Fruit fly (Drosophila melanogaster) whole organism, embryonic: ENCODE results near the gene CG14835.
A peak's percentile ranks its signal among the peaks of the same experiment; 100 is the strongest.

Experiments
- BEAF-32 ChIP-seq: fragments of 200-800 bp; sonication (Bioruptor generic); optimal IDR thresholded peaks from 3 replicates; lab custom pipeline; 2017; ENCODE audit warnings: missing biosample characterization, missing genetic modification characterization, mild to moderate bottlenecking, moderate library complexity, missing genetic modification reagents
- CG12219 ChIP-seq: fragments of 200-800 bp; sonication (Bioruptor generic); optimal IDR thresholded peaks from 3 replicates; lab custom pipeline; 2018; ENCODE audit warnings: missing biosample characterization, mild to moderate bottlenecking, missing genetic modification characterization
- CG12769 ChIP-seq: fragments of 200-800 bp; sonication (Bioruptor generic); optimal IDR thresholded peaks from 2 replicates; lab custom pipeline; 2019; ENCODE audit warnings: missing biosample characterization, mild to moderate bottlenecking, missing genetic modification characterization, moderate library complexity
- CG15514 ChIP-seq: fragments of 200-800 bp; sonication (Bioruptor generic); optimal IDR thresholded peaks from 3 replicates; lab custom pipeline; 2017; ENCODE audit warnings: missing biosample characterization, missing genetic modification characterization, mild to moderate bottlenecking, moderate library complexity, missing genetic modification reagents
- CG17328 ChIP-seq: fragments of 200-800 bp; sonication (Bioruptor generic); IDR thresholded peaks from 2 replicates; pipeline ENCODE4 v1.3.6; 2022; ENCODE audit warnings: missing biosample characterization, missing genetic modification characterization
- CG17361 ChIP-seq: fragments of 200-800 bp; sonication (Bioruptor generic); IDR thresholded peaks from 3 replicates; pipeline ENCODE4 v1.3.6; 2022; ENCODE audit warnings: missing biosample characterization, missing genetic modification characterization
- CG17802 ChIP-seq: fragments of 200-800 bp; sonication (Bioruptor generic); optimal IDR thresholded peaks from 2 replicates; lab custom pipeline; 2018; ENCODE audit warnings: missing biosample characterization, mild to moderate bottlenecking, missing genetic modification characterization, moderate library complexity
- CG31441 ChIP-seq: fragments of 200-800 bp; sonication (Bioruptor generic); IDR thresholded peaks from 2 replicates; pipeline ENCODE4 v1.3.6; 2022; ENCODE audit warnings: missing biosample characterization, missing genetic modification characterization
- CG3995 ChIP-seq: fragments of 200-800 bp; sonication (Bioruptor generic); optimal IDR thresholded peaks from 3 replicates; lab custom pipeline; 2016; ENCODE audit warnings: missing biosample characterization, missing genetic modification characterization
- CG4854 ChIP-seq: fragments of 200-800 bp; sonication (Bioruptor generic); optimal IDR thresholded peaks from 2 replicates; lab custom pipeline; 2016; ENCODE audit warnings: missing biosample characterization, missing genetic modification characterization, inconsistent platforms
- CG7271 ChIP-seq: fragments of 200-800 bp; sonication (Bioruptor generic); optimal IDR thresholded peaks from 2 replicates; lab custom pipeline; 2018; ENCODE audit warnings: missing biosample characterization, mild to moderate bottlenecking, missing genetic modification characterization, moderate library complexity
- CG7987 ChIP-seq: fragments of 200-800 bp; sonication (Bioruptor generic); optimal IDR thresholded peaks from 2 replicates; lab custom pipeline; 2018; ENCODE audit warnings: missing biosample characterization, mild to moderate bottlenecking, missing genetic modification characterization, moderate library complexity
- CG8359 ChIP-seq: fragments of 200-800 bp; sonication (Bioruptor generic); optimal IDR thresholded peaks from 2 replicates; lab custom pipeline; 2017; ENCODE audit warnings: missing biosample characterization, mild to moderate bottlenecking, missing genetic modification characterization, borderline replicate concordance
- CG9727 ChIP-seq: fragments of 200-800 bp; sonication (Bioruptor generic); optimal IDR thresholded peaks from 3 replicates; lab custom pipeline; 2017; ENCODE audit warnings: missing biosample characterization, mild to moderate bottlenecking, missing genetic modification characterization
- CG9876 ChIP-seq: fragments of 200-800 bp; sonication (Bioruptor generic); optimal IDR thresholded peaks from 2 replicates; lab custom pipeline; 2016; ENCODE audit warnings: missing biosample characterization, missing genetic modification characterization
- Chrac-16 ChIP-seq: fragments of 200-800 bp; sonication (Bioruptor generic); optimal IDR thresholded peaks from 3 replicates; lab custom pipeline; 2016; ENCODE audit warnings: missing biosample characterization, missing genetic modification characterization
- Dbx ChIP-seq: fragments of 200-800 bp; sonication (Bioruptor generic); IDR thresholded peaks from 3 replicates; pipeline ENCODE4 v1.3.6; 2022; ENCODE audit warnings: missing biosample characterization, missing genetic modification characterization
- Fer2 ChIP-seq: fragments of 200-800 bp; sonication (Bioruptor generic); optimal IDR thresholded peaks from 2 replicates; lab custom pipeline; 2018; ENCODE audit warnings: missing biosample characterization, mild to moderate bottlenecking, missing genetic modification characterization, moderate library complexity
- Jarid2 ChIP-seq: fragments of 200-800 bp; sonication (Bioruptor generic); optimal IDR thresholded peaks from 3 replicates; lab custom pipeline; 2017; ENCODE audit warnings: mild to moderate bottlenecking, missing biosample characterization, missing genetic modification reagents, missing genetic modification characterization
- Kr ChIP-seq: fragments of 200-800 bp; sonication (Bioruptor generic); optimal IDR thresholded peaks from 2 replicates; lab custom pipeline; 2017; ENCODE audit warnings: missing biosample characterization, mild to moderate bottlenecking, missing genetic modification characterization
- Lim3 ChIP-seq: fragments of 200-800 bp; sonication (Bioruptor generic); IDR thresholded peaks from 2 replicates; pipeline ENCODE4 v1.3.6; 2022; ENCODE audit warnings: missing biosample characterization, missing genetic modification characterization
- Neu2 ChIP-seq: fragments of 200-800 bp; sonication (Bioruptor generic); optimal IDR thresholded peaks from 3 replicates; lab custom pipeline; 2016; ENCODE audit warnings: missing biosample characterization, missing genetic modification characterization, borderline replicate concordance
- NfI ChIP-seq: fragments of 200-800 bp; sonication (Bioruptor generic); optimal IDR thresholded peaks from 3 replicates; lab custom pipeline; 2018; ENCODE audit warnings: missing biosample characterization, mild to moderate bottlenecking, missing genetic modification characterization, moderate library complexity
- Ptx1 ChIP-seq: fragments of 200-800 bp; sonication (Bioruptor generic); IDR thresholded peaks from 2 replicates; pipeline ENCODE4 v1.3.6; 2022; ENCODE audit warnings: missing biosample characterization, missing genetic modification characterization
- Vsx1 ChIP-seq: fragments of 200-800 bp; sonication (Bioruptor generic); optimal IDR thresholded peaks from 2 replicates; lab custom pipeline; 2017; ENCODE audit warnings: missing biosample characterization, mild to moderate bottlenecking, missing genetic modification characterization, missing genetic modification reagents
- btn ChIP-seq: fragments of 200-800 bp; sonication (Bioruptor generic); optimal IDR thresholded peaks from 2 replicates; lab custom pipeline; 2016; ENCODE audit warnings: missing biosample characterization, missing genetic modification characterization
- caup ChIP-seq: fragments of 200-800 bp; sonication (Bioruptor generic); optimal IDR thresholded peaks from 3 replicates; lab custom pipeline; 2017; ENCODE audit warnings: missing biosample characterization, mild to moderate bottlenecking, missing genetic modification characterization, moderate library complexity; ENCODE audit not compliant: severe bottlenecking
- corto ChIP-seq: fragments of 200-800 bp; sonication (Bioruptor generic); optimal IDR thresholded peaks from 2 replicates; lab custom pipeline; 2016; ENCODE audit warnings: missing biosample characterization, mild to moderate bottlenecking, missing genetic modification characterization, moderate library complexity
- disco-r ChIP-seq: fragments of 200-800 bp; sonication (Bioruptor generic); optimal IDR thresholded peaks from 2 replicates; lab custom pipeline; 2016; ENCODE audit warnings: missing biosample characterization, missing genetic modification characterization
- en ChIP-seq: fragments of 200-800 bp; sonication (Bioruptor generic); optimal IDR thresholded peaks from 2 replicates; lab custom pipeline; 2016; ENCODE audit warnings: missing biosample characterization, missing genetic modification characterization
- eve ChIP-seq, 2 experiments: fragments of >200 bp; optimal IDR thresholded peaks; 2 replicates each; lab custom pipeline; 2017; ENCODE audit warnings: missing biosample characterization in 2 of 2, missing genetic modification characterization in 2 of 2
- gce ChIP-seq: fragments of 200-800 bp; sonication (Bioruptor generic); IDR thresholded peaks from 3 replicates; pipeline ENCODE4 v1.3.6; 2022; ENCODE audit warnings: missing biosample characterization, missing genetic modification characterization
- hb ChIP-seq: fragments of 200-800 bp; sonication (Bioruptor generic); IDR thresholded peaks from 3 replicates; pipeline ENCODE4 v1.3.6; 2022; ENCODE audit warnings: missing biosample characterization, missing genetic modification characterization; ENCODE audit not compliant: partially characterized antibody
- hkb ChIP-seq, 2 experiments: fragments of 200-800 bp in 1 of 2; fragments of >200 bp in 1 of 2; sonication (Bioruptor generic) in 1 of 2; IDR thresholded peaks in 1 of 2; optimal IDR thresholded peaks in 1 of 2; 2 replicates each; pipeline versions ENCODE4 v1.3.6 to Lab custom; 2017 to 2022; ENCODE audit warnings: missing biosample characterization in 1 of 2, missing genetic modification characterization in 1 of 2
- inv ChIP-seq: fragments of 200-800 bp; sonication (Bioruptor generic); IDR thresholded peaks from 2 replicates; pipeline ENCODE4 v1.3.6; 2022; ENCODE audit warnings: missing biosample characterization, missing genetic modification characterization; ENCODE audit not compliant: partially characterized antibody
- ken ChIP-seq: fragments of 200-800 bp; sonication (Bioruptor generic); IDR thresholded peaks from 3 replicates; pipeline ENCODE4 v1.3.6; 2022; ENCODE audit warnings: missing biosample characterization, missing genetic modification characterization
- luna ChIP-seq: fragments of 200-800 bp; sonication (Bioruptor generic); optimal IDR thresholded peaks from 2 replicates; lab custom pipeline; 2016; ENCODE audit warnings: missing biosample characterization, missing genetic modification characterization
- mld ChIP-seq: fragments of 200-800 bp; sonication (Bioruptor generic); IDR thresholded peaks from 3 replicates; pipeline ENCODE4 v1.3.6; 2022; ENCODE audit warnings: missing biosample characterization, missing genetic modification characterization; ENCODE audit not compliant: partially characterized antibody
- ro ChIP-seq: fragments of 200-800 bp; sonication (Bioruptor generic); IDR thresholded peaks from 2 replicates; pipeline ENCODE4 v1.3.6; 2022; ENCODE audit warnings: missing biosample characterization, missing genetic modification characterization
- schlank ChIP-seq: fragments of 200-800 bp; sonication (Bioruptor generic); optimal IDR thresholded peaks from 2 replicates; lab custom pipeline; 2018; ENCODE audit warnings: missing biosample characterization, mild to moderate bottlenecking, missing genetic modification characterization
- sd ChIP-seq: fragments of 200-800 bp; sonication (Bioruptor generic); optimal IDR thresholded peaks from 3 replicates; lab custom pipeline; 2018; ENCODE audit warnings: missing biosample characterization, mild to moderate bottlenecking, missing genetic modification characterization, moderate library complexity
- sens ChIP-seq: fragments of 200-800 bp; sonication (Bioruptor generic); peaks from one replicate; lab custom pipeline; 2016; ENCODE audit warnings: missing biosample characterization, missing genetic modification characterization
- stwl ChIP-seq: fragments of 200-800 bp; sonication (Bioruptor generic); optimal IDR thresholded peaks from 3 replicates; lab custom pipeline; 2018; ENCODE audit warnings: missing biosample characterization, mild to moderate bottlenecking, missing genetic modification characterization, moderate library complexity
- tin ChIP-seq: fragments of 200-800 bp; sonication (Bioruptor generic); optimal IDR thresholded peaks from 3 replicates; lab custom pipeline; 2016; ENCODE audit warnings: missing biosample characterization, missing genetic modification characterization
- ttk ChIP-seq: fragments of 200-800 bp; sonication (Bioruptor generic); IDR thresholded peaks from 2 replicates; pipeline ENCODE4 v2.1.2; 2022; ENCODE audit warnings: missing biosample characterization, missing genetic modification characterization
- z ChIP-seq: fragments of 200-800 bp; sonication (Bioruptor generic); IDR thresholded peaks from 3 replicates; pipeline ENCODE4 v1.3.6; 2022; ENCODE audit warnings: missing biosample characterization, missing genetic modification characterization

CG14835 gene

dm6 chr3L:7433325-7433827 is 3.9 kb downstream of the CG14835 start (continued):
- no peak for TF ChIP-seq tin (GFP tag; lab: Kevin White, UChicago)
- TF ChIP-seq eve (GFP tag; optimal IDR thresholded peaks at IDR 0.05; lab: Kevin White, UChicago) = no peak
- no peak for TF ChIP-seq gce
- no peak for TF ChIP-seq CG9876 (GFP tag; lab: Kevin White, UChicago)
- no peak for TF ChIP-seq Fer2 (tag; lab: Kevin White, UChicago)
- TF ChIP-seq CG7271 (tag; lab: Kevin White, UChicago) = no peak
- no peak for TF ChIP-seq disco-r (GFP tag; lab: Kevin White, UChicago)
- no peak for TF ChIP-seq mld (GFP tag; lab: Robert Waterston, UW)
- no peak for TF ChIP-seq hkb (optimal IDR thresholded peaks at IDR 0.05; lab: Kevin White, UChicago)
- no peak for TF ChIP-seq hkb (GFP tag; IDR thresholded peaks at IDR 0.05; lab: Robert Waterston, UW)
- no peak for TF ChIP-seq CG7987
- no peak for TF ChIP-seq CG15514
- peak; percentile 9 for TF ChIP-seq CG9727 (GFP tag; lab: Kevin White, UChicago)
- TF ChIP-seq hb = no peak
- peak; percentile 35; the same call in 1 of the 2 replicates for TF ChIP-seq CG31441 (GFP tag; lab: Robert Waterston, UW)
- TF ChIP-seq Jarid2 = no peak
- no peak for TF ChIP-seq CG8359 (GFP tag; lab: Kevin White, UChicago)
- TF ChIP-seq BEAF-32 = no peak
- no peak for TF ChIP-seq btn
- TF ChIP-seq CG12769 (tag; lab: Kevin White, UChicago) = peak; percentile 71
- TF ChIP-seq CG17361 (GFP tag; lab: Robert Waterston, UW) = peak; percentile 28; the same call in 1 of the 3 replicates
- peak; percentile 20; the same call in 1 of the 2 replicates for TF ChIP-seq CG17328 (GFP tag; lab: Robert Waterston, UW)
- TF ChIP-seq z = peak; percentile 95
- no peak for TF ChIP-seq sens (GFP tag; lab: Kevin White, UChicago)
- TF ChIP-seq CG4854 = no peak
- 0 out of 3 replicates have a peak, but pooled peaks have one; percentile 39 for TF ChIP-seq Dbx (GFP tag; lab: Robert Waterston, UW)
- TF ChIP-seq CG3995 = no peak
- TF ChIP-seq stwl (tag; lab: Kevin White, UChicago) = no peak
- 0 out of 2 replicates have a peak, but pooled peaks have one; percentile 37 for TF ChIP-seq Ptx1
- TF ChIP-seq ken (GFP tag; lab: Robert Waterston, UW) = no peak
- TF ChIP-seq CG17802 (tag; lab: Kevin White, UChicago) = no peak
- TF ChIP-seq sd = peak; percentile 28
- TF ChIP-seq Neu2 (GFP tag; lab: Kevin White, UChicago) = no peak
- no peak for TF ChIP-seq ro (GFP tag; lab: Robert Waterston, UW)
- no peak for TF ChIP-seq en
- TF ChIP-seq Vsx1 (GFP tag; lab: Kevin White, UChicago) = no peak
- no peak for TF ChIP-seq Kr
- TF ChIP-seq Lim3 (GFP tag; lab: Robert Waterston, UW) = no peak
- no peak for TF ChIP-seq caup (GFP tag; lab: Kevin White, UChicago)
- TF ChIP-seq inv = no peak
- TF ChIP-seq CG12219 (GFP tag; lab: Kevin White, UChicago) = no peak
- no peak for TF ChIP-seq schlank (tag; lab: Kevin White, UChicago)
- TF ChIP-seq corto (GFP tag; lab: Kevin White, UChicago) = no peak
- TF ChIP-seq ttk (GFP tag; lab: Robert Waterston, UW) = peak; percentile 49
- no peak for TF ChIP-seq luna
- no peak for TF ChIP-seq Chrac-16 (GFP tag; lab: Kevin White, UChicago)
- no peak for TF ChIP-seq NfI (GFP tag; lab: Kevin White, UChicago)
